Worm (Caenorhabditis elegans) whole organism, young adult: ENCODE data around the gene lgc-43.

Experiments used
- B0035.1 ChIP-seq: sonication (generic microtip); optimal IDR thresholded peaks from 2 replicates; lab custom pipeline; 2016; ENCODE audit warnings: missing genetic modification characterization, mild to moderate bottlenecking, missing compliant biosample characterization, missing genotype, missing genetic modification reagents
- B0261.1 ChIP-seq: sonication (generic microtip); optimal IDR thresholded peaks from 2 replicates; lab custom pipeline; 2016; ENCODE audit warnings: mild to moderate bottlenecking, missing genetic modification characterization, moderate library complexity, missing compliant biosample characterization
- B0336.3 ChIP-seq: fragments of 200-800 bp; sonication (Bioruptor generic); IDR thresholded peaks from 2 replicates; pipeline ENCODE4 v1.3.6; 2022; ENCODE audit warnings: missing genetic modification characterization, missing compliant biosample characterization
- F33H1.4 ChIP-seq: fragments of 200-800 bp; sonication (Bioruptor generic); IDR thresholded peaks from 2 replicates; pipeline ENCODE4 v1.3.6; 2022; ENCODE audit warnings: missing genetic modification reagents, missing genetic modification characterization, missing compliant biosample characterization
- F49E8.2 ChIP-seq: sonication (generic microtip); optimal IDR thresholded peaks from 3 replicates; lab custom pipeline; 2017; ENCODE audit warnings: missing genetic modification characterization, mild to moderate bottlenecking, missing compliant biosample characterization, antibody characterized with exemption, moderate library complexity; ENCODE audit not compliant: insufficient read depth
- F52B5.7 ChIP-seq: sonication (generic microtip); optimal IDR thresholded peaks from 2 replicates; lab custom pipeline; 2016; ENCODE audit warnings: mild to moderate bottlenecking, missing genetic modification characterization, missing compliant biosample characterization
- F57A8.1 ChIP-seq: fragments of 200-800 bp; sonication (Bioruptor generic); optimal IDR thresholded peaks from 2 replicates; lab custom pipeline; 2018; ENCODE audit warnings: mild to moderate bottlenecking, missing genetic modification characterization, moderate library complexity, missing compliant biosample characterization
- F57C9.4 ChIP-seq: sonication (generic microtip); optimal IDR thresholded peaks from 2 replicates; lab custom pipeline; 2017; ENCODE audit warnings: mild to moderate bottlenecking, missing genetic modification characterization, missing compliant biosample characterization
- K11D2.4 ChIP-seq: fragments of 200-800 bp; sonication (Bioruptor generic); IDR thresholded peaks from 2 replicates; pipeline ENCODE4 v1.3.6; 2022; ENCODE audit warnings: missing genetic modification reagents, missing genetic modification characterization, missing compliant biosample characterization
- T07F8.4 ChIP-seq: sonication (generic microtip); optimal IDR thresholded peaks from 2 replicates; lab custom pipeline; 2016; ENCODE audit warnings: mild to moderate bottlenecking, missing genetic modification characterization, moderate library complexity, missing compliant biosample characterization
- Y53G8AR.9 ChIP-seq: fragments of 200-800 bp; sonication (Bioruptor generic); conservative IDR thresholded peaks from 2 replicates; pipeline ENCODE4 v1.3.6; 2022; ENCODE audit warnings: missing genetic modification reagents, missing genetic modification characterization, missing compliant biosample characterization
- ZK185.1 ChIP-seq: sonication (generic microtip); optimal IDR thresholded peaks from 2 replicates; lab custom pipeline; 2016; ENCODE audit warnings: mild to moderate bottlenecking, missing genetic modification characterization, missing compliant biosample characterization; ENCODE audit not compliant: poor library complexity, severe bottlenecking
- ama-1 ChIP-seq, 3 experiments: fragments of 150-350 bp in 1 of 3; sonication (generic microtip) in 2 of 3; optimal IDR thresholded peaks; 2 replicates each; lab custom pipeline; 2014 to 2018; ENCODE audit warnings: missing biosample characterization in 2 of 3, missing genetic modification characterization in 2 of 3, missing genetic modification reagents in 2 of 3
- aptf-2 ChIP-seq: fragments of 200-800 bp; sonication (Bioruptor generic); conservative IDR thresholded peaks from 2 replicates; pipeline ENCODE4 v1.3.6; 2022; ENCODE audit warnings: missing genetic modification reagents, missing genetic modification characterization, missing compliant biosample characterization
- aptf-3 ChIP-seq: fragments of 200-800 bp; sonication (Bioruptor generic); IDR thresholded peaks from 2 replicates; pipeline ENCODE4 v1.3.6; 2022; ENCODE audit warnings: missing genetic modification characterization, missing compliant biosample characterization
- attf-3 ChIP-seq: fragments of 200-800 bp; sonication (Bioruptor generic); conservative IDR thresholded peaks from 2 replicates; pipeline ENCODE4 v1.3.6; 2022; ENCODE audit warnings: missing genetic modification reagents, missing genetic modification characterization, missing compliant biosample characterization
- bed-2 ChIP-seq: fragments of 200-800 bp; sonication (Bioruptor generic); IDR thresholded peaks from 2 replicates; pipeline ENCODE4 v1.3.6; 2022; ENCODE audit warnings: missing genetic modification reagents, missing genetic modification characterization, missing compliant biosample characterization
- ceh-27 ChIP-seq: fragments of 200-800 bp; sonication (Bioruptor generic); optimal IDR thresholded peaks from 2 replicates; lab custom pipeline; 2018; ENCODE audit warnings: mild to moderate bottlenecking, missing genetic modification characterization, moderate library complexity, missing compliant biosample characterization
- ceh-40 ChIP-seq: fragments of 200-800 bp; sonication (Bioruptor generic); IDR thresholded peaks from 2 replicates; pipeline ENCODE4 v1.3.6; 2022; ENCODE audit warnings: missing genetic modification characterization, missing compliant biosample characterization
- ceh-58 ChIP-seq: fragments of 200-800 bp; sonication (Bioruptor generic); IDR thresholded peaks from 2 replicates; pipeline ENCODE4 v1.3.6; 2022; ENCODE audit warnings: missing genetic modification characterization, missing compliant biosample characterization
- ceh-91 ChIP-seq: fragments of 200-800 bp; sonication (Bioruptor generic); IDR thresholded peaks from 2 replicates; pipeline ENCODE4 v1.3.6; 2022; ENCODE audit warnings: missing genetic modification reagents, missing genetic modification characterization, missing compliant biosample characterization
- dpl-1 ChIP-seq: fragments of 150-350 bp; optimal IDR thresholded peaks from 2 replicates; lab custom pipeline; 2014; ENCODE audit warnings: missing biosample characterization, missing genetic modification reagents, missing genetic modification characterization
- hmg-1.2 ChIP-seq: fragments of 200-800 bp; sonication (Bioruptor generic); IDR thresholded peaks from 2 replicates; pipeline ENCODE4 v1.3.6; 2022; ENCODE audit warnings: missing genetic modification reagents, missing genetic modification characterization, missing compliant biosample characterization
- lag-1 ChIP-seq: fragments of 200-800 bp; sonication (Bioruptor generic); IDR thresholded peaks from 2 replicates; pipeline ENCODE4 v1.3.6; 2022; ENCODE audit warnings: missing genetic modification reagents, missing genetic modification characterization, missing compliant biosample characterization
- let-526 ChIP-seq: fragments of 200-800 bp; sonication (Bioruptor generic); IDR thresholded peaks from 2 replicates; pipeline ENCODE4 v1.3.6; 2022; ENCODE audit warnings: missing genetic modification reagents, missing genetic modification characterization, missing compliant biosample characterization
- lsy-27 ChIP-seq: sonication (generic microtip); optimal IDR thresholded peaks from 2 replicates; lab custom pipeline; 2017; ENCODE audit warnings: missing genetic modification characterization, mild to moderate bottlenecking, missing compliant biosample characterization, antibody characterized with exemption, missing genotype, borderline replicate concordance; ENCODE audit not compliant: insufficient read depth
- madf-8 ChIP-seq: fragments of 200-800 bp; sonication (Bioruptor generic); conservative IDR thresholded peaks from 2 replicates; pipeline ENCODE4 v1.3.6; 2022; ENCODE audit warnings: missing genetic modification reagents, missing genetic modification characterization, missing compliant biosample characterization
- nfya-2 ChIP-seq: fragments of 200-800 bp; sonication (Bioruptor generic); IDR thresholded peaks from 2 replicates; pipeline ENCODE4 v1.3.6; 2022; ENCODE audit warnings: missing genetic modification reagents, missing genetic modification characterization, missing compliant biosample characterization
- nhr-27 ChIP-seq: fragments of 200-800 bp; sonication (Bioruptor generic); optimal IDR thresholded peaks from 2 replicates; lab custom pipeline; 2018; ENCODE audit warnings: mild to moderate bottlenecking, missing genetic modification characterization, moderate library complexity, missing compliant biosample characterization
- nhr-80 ChIP-seq: sonication (generic microtip); optimal IDR thresholded peaks from 2 replicates; lab custom pipeline; 2016; ENCODE audit warnings: missing genetic modification characterization, missing compliant biosample characterization
- rcor-1 ChIP-seq: fragments of 200-800 bp; sonication (Bioruptor generic); IDR thresholded peaks from 2 replicates; pipeline ENCODE4 v1.3.6; 2022; ENCODE audit warnings: missing genetic modification reagents, missing genetic modification characterization, missing compliant biosample characterization
- repo-1 ChIP-seq: sonication (generic microtip); optimal IDR thresholded peaks from 2 replicates; lab custom pipeline; 2017; ENCODE audit warnings: mild to moderate bottlenecking, missing genetic modification characterization, missing compliant biosample characterization
- snpc-1.1 ChIP-seq: sonication (generic microtip); optimal IDR thresholded peaks from 2 replicates; lab custom pipeline; 2017; ENCODE audit warnings: missing genetic modification characterization, mild to moderate bottlenecking, missing compliant biosample characterization, antibody characterized with exemption, moderate library complexity, missing genotype, missing genetic modification reagents; ENCODE audit not compliant: insufficient read depth
- snpc-3.4 ChIP-seq: sonication (generic microtip); optimal IDR thresholded peaks from 2 replicates; lab custom pipeline; 2017; ENCODE audit warnings: missing genetic modification characterization, mild to moderate bottlenecking, missing compliant biosample characterization, antibody characterized with exemption, moderate library complexity, missing genotype, missing genetic modification reagents
- sptf-2 ChIP-seq: fragments of 200-800 bp; sonication (Bioruptor generic); optimal IDR thresholded peaks from 2 replicates; lab custom pipeline; 2018; ENCODE audit warnings: mild to moderate bottlenecking, missing genetic modification characterization, missing compliant biosample characterization
- unc-62 ChIP-seq: fragments of 150-350 bp; optimal IDR thresholded peaks from 2 replicates; lab custom pipeline; 2014; ENCODE audit warnings: missing biosample characterization, missing genetic modification reagents, missing genetic modification characterization
- ztf-18 ChIP-seq: sonication (generic microtip); optimal IDR thresholded peaks from 2 replicates; lab custom pipeline; 2016; ENCODE audit warnings: missing genotype, mild to moderate bottlenecking, missing genetic modification characterization, missing compliant biosample characterization
- ztf-22 ChIP-seq: fragments of 200-800 bp; sonication (Bioruptor generic); optimal IDR thresholded peaks from 2 replicates; lab custom pipeline; 2018; ENCODE audit warnings: mild to moderate bottlenecking, missing genetic modification characterization, moderate library complexity, missing compliant biosample characterization
- ztf-6 ChIP-seq: fragments of 200-800 bp; sonication (Bioruptor generic); IDR thresholded peaks from 2 replicates; pipeline ENCODE4 v1.3.6; 2022; ENCODE audit warnings: missing genetic modification reagents, missing genetic modification characterization, missing compliant biosample characterization

lgc-43 gene

DNA sequence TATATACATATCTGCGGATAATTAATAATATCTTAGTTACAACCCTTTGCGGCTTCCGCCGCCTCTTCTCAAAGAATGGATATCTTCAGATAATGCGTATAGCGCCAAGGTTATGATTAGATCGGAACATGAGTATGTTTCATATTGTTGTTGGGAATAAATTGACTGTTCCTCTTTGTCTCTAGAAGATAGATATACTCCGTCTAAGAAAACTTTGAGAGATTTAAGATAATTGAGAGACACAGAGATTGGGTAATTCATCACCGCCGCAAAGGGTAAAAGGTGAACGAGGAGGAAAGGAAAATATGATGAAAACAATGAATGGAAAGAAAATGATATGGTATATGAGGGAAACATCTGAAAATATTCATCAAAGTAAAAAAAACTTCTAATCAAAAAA is 1.8 kb upstream of the lgc-43 start:
- TF ChIP-seq B0035.1 (tag; lab: Kevin White, UChicago) (no peak), attf-3 (GFP tag; lab: Robert Waterston, UW) (no peak), ceh-40 (no peak), F57C9.4 (tag; lab: Kevin White, UChicago) (no peak), rcor-1 (GFP tag; lab: Robert Waterston, UW) (no peak), unc-62 (GFP tag; lab: Kevin White, UChicago) (no peak), ama-1 (optimal IDR thresholded peaks at IDR 0.05; lab: Kevin White, UChicago) (no peak), ama-1 (GFP tag; optimal IDR thresholded peaks at IDR 0.05; lab: Kevin White, UChicago) (no peak), F57A8.1 (GFP tag; lab: Kevin White, UChicago) (no peak), ZK185.1 (tag; lab: Kevin White, UChicago) (no peak), B0336.3 (GFP tag; lab: Robert Waterston, UW) (no peak), ztf-18 (tag; lab: Kevin White, UChicago) (no peak), dpl-1 (GFP tag; lab: Kevin White, UChicago) (no peak), madf-8 (no peak), sptf-2 (GFP tag; lab: Kevin White, UChicago) (no peak), repo-1 (no peak), nhr-27 (tag; lab: Kevin White, UChicago) (no peak)
- TF ChIP-seq, all 124 proteins: peak for 0

DNA sequence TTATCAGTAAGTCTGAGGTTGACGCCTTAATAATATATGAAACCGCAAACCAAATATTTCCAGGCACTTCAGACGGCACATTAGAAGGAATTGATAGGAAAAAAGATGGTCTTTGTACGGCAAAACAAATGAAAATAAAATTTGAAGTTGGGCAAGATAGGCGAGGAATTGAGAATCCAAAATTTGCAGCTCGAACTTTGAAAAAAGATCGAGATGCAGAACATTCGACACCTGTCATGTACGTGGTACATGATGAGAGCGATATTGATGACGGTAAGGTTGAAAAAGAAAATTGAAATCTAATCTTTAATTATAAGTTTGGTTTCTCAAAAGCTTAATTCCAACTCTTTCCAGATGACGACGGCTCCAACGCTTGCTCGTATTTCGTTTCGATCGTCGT is 867 bp upstream of the lgc-43 start:
- TF ChIP-seq let-526, result no peak
- TF ChIP-seq hmg-1.2 (GFP tag; lab: Robert Waterston, UW), result no peak
- TF ChIP-seq nhr-80 (tag; lab: Kevin White, UChicago), result peak; percentile 37

DNA sequence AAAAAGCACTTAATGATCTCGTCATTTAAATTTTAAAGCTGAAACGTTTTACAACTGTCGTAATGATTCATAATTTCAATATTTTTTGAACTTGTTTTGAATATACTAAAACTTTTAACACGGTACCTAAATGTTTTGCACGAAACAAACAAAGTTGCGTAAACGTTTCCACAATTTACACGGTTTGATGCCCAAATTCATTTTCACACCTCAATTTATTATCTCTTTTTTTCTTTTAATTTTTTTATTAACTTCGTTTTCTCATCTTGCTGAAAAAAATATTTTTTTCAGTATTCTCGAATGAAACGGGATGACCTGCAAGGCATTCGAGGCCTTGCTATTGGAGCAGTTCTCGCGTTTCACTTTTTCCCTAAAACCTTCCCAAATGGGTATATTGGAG is 5.8 kb downstream of the lgc-43 start, which contains the start of gene oac-8:
Gene oac-8 (plus strand): TSS at position 301 of the 400 bp plus-strand sequence.
- TF ChIP-seq B0261.1 (tag; lab: Kevin White, UChicago) (no peak), F33H1.4 (GFP tag; lab: Robert Waterston, UW) (no peak), dpl-1 (GFP tag; lab: Kevin White, UChicago) (no peak), hmg-1.2 (GFP tag; lab: Robert Waterston, UW) (no peak), ceh-58 (no peak), ztf-6 (no peak), F49E8.2 (tag; lab: Kevin White, UChicago) (no peak), ceh-27 (GFP tag; lab: Kevin White, UChicago) (no peak), ztf-22 (no peak), aptf-2 (GFP tag; lab: Robert Waterston, UW) (no peak), snpc-3.4 (tag; lab: Kevin White, UChicago) (no peak), T07F8.4 (tag; lab: Kevin White, UChicago) (no peak), Y53G8AR.9 (GFP tag; lab: Robert Waterston, UW) (no peak), rcor-1 (GFP tag; lab: Robert Waterston, UW) (no peak), bed-2 (no peak), nhr-80 (tag; lab: Kevin White, UChicago) (no peak), aptf-3 (no peak)

DNA sequence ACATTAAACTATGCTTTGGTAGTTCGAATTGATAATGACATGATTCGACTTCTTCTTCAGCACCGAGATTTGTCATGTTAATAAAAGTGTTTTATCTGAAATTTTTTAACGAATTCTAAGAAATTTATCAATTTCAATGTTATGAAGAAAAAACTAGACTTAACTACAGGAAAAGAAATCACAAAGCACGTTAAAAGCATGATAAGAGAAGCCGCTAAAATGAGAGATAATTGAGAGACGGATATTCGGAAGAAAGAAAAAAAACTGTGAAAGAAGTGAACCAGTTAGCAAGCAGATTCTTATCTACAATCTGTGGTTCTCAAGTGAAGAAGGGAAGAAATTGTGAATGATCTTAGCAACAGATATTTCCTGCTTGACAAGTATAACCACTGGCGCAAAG is 10.6 kb downstream of the lgc-43 start, which contains the start of gene C43F9.4:
Gene C43F9.4 (minus strand): TSS at position 101 of the 400 bp plus-strand sequence.
- no peak for TF ChIP-seq lag-1 (GFP tag; lab: Robert Waterston, UW)
- no peak for TF ChIP-seq nfya-2
- no peak for TF ChIP-seq F52B5.7 (tag; lab: Kevin White, UChicago)
- no peak for TF ChIP-seq snpc-1.1 (tag; lab: Kevin White, UChicago)
- no peak for TF ChIP-seq ceh-91
- TF ChIP-seq nhr-27 (tag; lab: Kevin White, UChicago), result no peak
- TF ChIP-seq K11D2.4 (GFP tag; lab: Robert Waterston, UW), result no peak
- no peak for TF ChIP-seq lsy-27 (tag; lab: Kevin White, UChicago)
